Worm (Caenorhabditis elegans) whole organism, young adult: ENCODE measurements around the gene srd-10.

Source experiments
- B0019.2 ChIP-seq: fragments of 200-800 bp; sonication (Bioruptor generic); conservative IDR thresholded peaks from 2 replicates; pipeline ENCODE4 v1.3.6; 2022; ENCODE audit warnings: missing genetic modification reagents, missing genetic modification characterization, missing compliant biosample characterization
- B0261.1 ChIP-seq: sonication (generic microtip); optimal IDR thresholded peaks from 2 replicates; lab custom pipeline; 2016; ENCODE audit warnings: mild to moderate bottlenecking, missing genetic modification characterization, moderate library complexity, missing compliant biosample characterization
- B0336.3 ChIP-seq: fragments of 200-800 bp; sonication (Bioruptor generic); IDR thresholded peaks from 2 replicates; pipeline ENCODE4 v1.3.6; 2022; ENCODE audit warnings: missing genetic modification characterization, missing compliant biosample characterization
- F49E8.2 ChIP-seq: sonication (generic microtip); optimal IDR thresholded peaks from 3 replicates; lab custom pipeline; 2017; ENCODE audit warnings: missing genetic modification characterization, mild to moderate bottlenecking, missing compliant biosample characterization, antibody characterized with exemption, moderate library complexity; ENCODE audit not compliant: insufficient read depth
- K11D2.4 ChIP-seq: fragments of 200-800 bp; sonication (Bioruptor generic); IDR thresholded peaks from 2 replicates; pipeline ENCODE4 v1.3.6; 2022; ENCODE audit warnings: missing genetic modification reagents, missing genetic modification characterization, missing compliant biosample characterization
- Y95B8A.8 ChIP-seq: fragments of 200-800 bp; sonication (Bioruptor generic); IDR thresholded peaks from 2 replicates; pipeline ENCODE4 v1.3.6; 2022; ENCODE audit warnings: missing genetic modification reagents, missing genetic modification characterization, missing compliant biosample characterization
- ama-1 ChIP-seq, 3 experiments: fragments of 150-350 bp in 1 of 3; sonication (generic microtip) in 2 of 3; optimal IDR thresholded peaks; 2 replicates each; lab custom pipeline; 2014 to 2018; ENCODE audit warnings: missing biosample characterization in 2 of 3, missing genetic modification characterization in 2 of 3, missing genetic modification reagents in 2 of 3
- aptf-3 ChIP-seq: fragments of 200-800 bp; sonication (Bioruptor generic); IDR thresholded peaks from 2 replicates; pipeline ENCODE4 v1.3.6; 2022; ENCODE audit warnings: missing genetic modification characterization, missing compliant biosample characterization
- atf-7 ChIP-seq: sonication (generic microtip); optimal IDR thresholded peaks from 2 replicates; lab custom pipeline; 2017; ENCODE audit warnings: mild to moderate bottlenecking, missing genetic modification characterization, missing compliant biosample characterization
- athp-1 ChIP-seq: sonication (generic microtip); optimal IDR thresholded peaks from 2 replicates; lab custom pipeline; 2017; ENCODE audit warnings: mild to moderate bottlenecking, missing genetic modification characterization, missing compliant biosample characterization
- ccch-3 ChIP-seq: fragments of 200-800 bp; sonication (Bioruptor generic); optimal IDR thresholded peaks from 2 replicates; lab custom pipeline; 2018; ENCODE audit warnings: mild to moderate bottlenecking, missing genetic modification characterization, missing compliant biosample characterization
- cebp-2 ChIP-seq: fragments of 200-800 bp; sonication (Bioruptor generic); IDR thresholded peaks from 2 replicates; pipeline ENCODE4 v1.3.6; 2022; ENCODE audit warnings: missing genetic modification characterization, missing compliant biosample characterization
- ceh-27 ChIP-seq: fragments of 200-800 bp; sonication (Bioruptor generic); optimal IDR thresholded peaks from 2 replicates; lab custom pipeline; 2018; ENCODE audit warnings: mild to moderate bottlenecking, missing genetic modification characterization, moderate library complexity, missing compliant biosample characterization
- ceh-58 ChIP-seq: fragments of 200-800 bp; sonication (Bioruptor generic); IDR thresholded peaks from 2 replicates; pipeline ENCODE4 v1.3.6; 2022; ENCODE audit warnings: missing genetic modification characterization, missing compliant biosample characterization
- dpl-1 ChIP-seq: fragments of 150-350 bp; optimal IDR thresholded peaks from 2 replicates; lab custom pipeline; 2014; ENCODE audit warnings: missing biosample characterization, missing genetic modification reagents, missing genetic modification characterization
- efl-1 ChIP-seq: fragments of 150-350 bp; optimal IDR thresholded peaks from 2 replicates; lab custom pipeline; 2014; ENCODE audit warnings: missing biosample characterization, missing genetic modification reagents, missing genetic modification characterization
- egl-44 ChIP-seq: fragments of 200-800 bp; sonication (Bioruptor generic); IDR thresholded peaks from 2 replicates; pipeline ENCODE4 v1.3.6; 2022; ENCODE audit warnings: missing genetic modification reagents, missing genetic modification characterization, missing compliant biosample characterization
- ekl-4 ChIP-seq: fragments of 200-800 bp; sonication (Bioruptor generic); IDR thresholded peaks from 2 replicates; pipeline ENCODE4 v1.3.6; 2022; ENCODE audit warnings: missing genetic modification reagents, missing genetic modification characterization, missing compliant biosample characterization
- fkh-3 ChIP-seq: sonication (generic microtip); optimal IDR thresholded peaks from 2 replicates; lab custom pipeline; 2016; ENCODE audit warnings: mild to moderate bottlenecking, missing genetic modification characterization, missing compliant biosample characterization
- him-1 ChIP-seq: sonication (generic microtip); optimal IDR thresholded peaks from 2 replicates; lab custom pipeline; 2016; ENCODE audit warnings: missing genotype, missing genetic modification reagents, missing genetic modification characterization, missing compliant biosample characterization
- hlh-12 ChIP-seq: sonication (generic microtip); optimal IDR thresholded peaks from 2 replicates; lab custom pipeline; 2016; ENCODE audit warnings: missing genetic modification characterization, missing compliant biosample characterization
- hsf-1 ChIP-seq: fragments of 200-800 bp; sonication (Bioruptor generic); IDR thresholded peaks from 2 replicates; pipeline ENCODE4 v1.3.6; 2022; ENCODE audit warnings: missing genetic modification reagents, missing genetic modification characterization, missing compliant biosample characterization
- lsl-1 ChIP-seq: fragments of 200-800 bp; sonication (Bioruptor generic); optimal IDR thresholded peaks from 2 replicates; lab custom pipeline; 2018; ENCODE audit warnings: mild to moderate bottlenecking, missing genetic modification characterization, moderate library complexity, missing compliant biosample characterization
- madf-3 ChIP-seq: fragments of 200-800 bp; sonication (Bioruptor generic); IDR thresholded peaks from 2 replicates; pipeline ENCODE4 v1.3.6; 2022; ENCODE audit warnings: missing genetic modification reagents, missing genetic modification characterization, missing compliant biosample characterization
- mel-28 ChIP-seq: sonication (generic microtip); optimal IDR thresholded peaks from 2 replicates; lab custom pipeline; 2016; ENCODE audit warnings: borderline replicate concordance, mild to moderate bottlenecking, missing genetic modification characterization, missing compliant biosample characterization
- mes-4 ChIP-seq: sonication (generic microtip); optimal IDR thresholded peaks from 2 replicates; lab custom pipeline; 2016; ENCODE audit warnings: missing genotype, missing genetic modification characterization, missing compliant biosample characterization
- mxl-1 ChIP-seq: sonication (generic microtip); optimal IDR thresholded peaks from 2 replicates; lab custom pipeline; 2016; ENCODE audit warnings: missing genetic modification characterization, missing compliant biosample characterization
- nfya-2 ChIP-seq: fragments of 200-800 bp; sonication (Bioruptor generic); IDR thresholded peaks from 2 replicates; pipeline ENCODE4 v1.3.6; 2022; ENCODE audit warnings: missing genetic modification reagents, missing genetic modification characterization, missing compliant biosample characterization
- nhr-80 ChIP-seq: sonication (generic microtip); optimal IDR thresholded peaks from 2 replicates; lab custom pipeline; 2016; ENCODE audit warnings: missing genetic modification characterization, missing compliant biosample characterization
- pha-4 ChIP-seq: fragments of 150-350 bp; sonication (generic microtip); optimal IDR thresholded peaks from 2 replicates; lab custom pipeline; 2014; ENCODE audit warnings: missing biosample characterization, missing genetic modification reagents, missing genetic modification characterization
- rec-8 ChIP-seq, 2 experiments: sonication (generic microtip); optimal IDR thresholded peaks; 2 replicates each; lab custom pipeline; 2016; ENCODE audit warnings: mild to moderate bottlenecking in 2 of 2, missing genetic modification characterization in 2 of 2, missing genetic modification reagents in 2 of 2, missing genotype in 2 of 2, missing biosample characterization in 1 of 2, missing compliant biosample characterization in 1 of 2, moderate library complexity in 1 of 2
- tbp1 ChIP-seq: fragments of 200-800 bp; sonication (Bioruptor generic); optimal IDR thresholded peaks from 2 replicates; lab custom pipeline; 2018; ENCODE audit warnings: mild to moderate bottlenecking, missing genetic modification characterization, missing compliant biosample characterization
- unc-130 ChIP-seq: sonication (generic microtip); optimal IDR thresholded peaks from 2 replicates; lab custom pipeline; 2016; ENCODE audit warnings: missing genetic modification reagents, missing genetic modification characterization, missing compliant biosample characterization
- xnd-1 ChIP-seq: sonication (generic microtip); optimal IDR thresholded peaks from 2 replicates; lab custom pipeline; 2016; ENCODE audit warnings: missing genotype, missing genetic modification reagents, missing genetic modification characterization, missing compliant biosample characterization
- zim-3 ChIP-seq: sonication (generic microtip); optimal IDR thresholded peaks from 2 replicates; lab custom pipeline; 2017; ENCODE audit warnings: mild to moderate bottlenecking, missing genetic modification characterization, moderate library complexity, missing compliant biosample characterization
- ztf-18 ChIP-seq: sonication (generic microtip); optimal IDR thresholded peaks from 2 replicates; lab custom pipeline; 2016; ENCODE audit warnings: missing genotype, mild to moderate bottlenecking, missing genetic modification characterization, missing compliant biosample characterization
- ztf-26 ChIP-seq: sonication (generic microtip); optimal IDR thresholded peaks from 2 replicates; lab custom pipeline; 2017; ENCODE audit warnings: missing genetic modification characterization, missing compliant biosample characterization

The srd-10 gene

DNA sequence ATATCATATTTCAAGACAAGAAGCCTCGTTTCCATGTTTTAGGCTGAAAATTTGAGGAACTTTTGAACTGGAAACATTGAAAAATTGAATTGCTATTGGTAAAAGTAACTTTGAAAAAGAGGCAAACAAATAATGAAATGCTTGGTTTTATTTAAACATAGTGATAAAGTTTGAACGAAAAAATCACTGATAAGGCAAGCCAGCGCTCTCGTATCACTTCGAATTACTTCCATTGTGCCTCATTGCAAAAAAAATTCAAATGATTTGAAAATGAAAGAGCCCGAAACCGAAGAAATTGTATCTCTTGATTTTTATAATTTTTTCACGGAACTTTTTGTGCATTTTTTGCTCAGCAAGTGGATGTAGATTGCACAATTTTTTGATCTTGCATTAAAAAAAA is 26.6 kb upstream of the srd-10 start, which contains the start of gene F52G2.3:
Gene F52G2.3 (minus strand): TSS at position 43 of the 400 bp plus-strand sequence.
- no peak for TF ChIP-seq B0261.1 (tag; lab: Kevin White, UChicago)
- no peak for TF ChIP-seq fkh-3
- peak; percentile 41 for TF ChIP-seq nhr-80 (tag; lab: Kevin White, UChicago)

- TF ChIP-seq rec-8 (tag; optimal IDR thresholded peaks at IDR 0.05; lab: Kevin White, UChicago) (peak in 1 of 2 experiments; percentile 12), ekl-4 (GFP tag; lab: Robert Waterston, UW) (no peak), aptf-3 (GFP tag; lab: Robert Waterston, UW) (no peak), hlh-12 (tag; lab: Kevin White, UChicago) (peak; percentile 61), ztf-26 (tag; lab: Kevin White, UChicago) (no peak)
Observed at ce11 chrIV:13549350-13549749, 25.5 kb upstream of the srd-10 start.

- TF ChIP-seq B0019.2 (GFP tag; lab: Robert Waterston, UW): no peak
- TF ChIP-seq K11D2.4 (GFP tag; lab: Robert Waterston, UW): no peak
- no peak for TF ChIP-seq atf-7 (tag; lab: Kevin White, UChicago)
- TF ChIP-seq ceh-27 (GFP tag; lab: Kevin White, UChicago): no peak
- TF ChIP-seq dpl-1 (GFP tag; lab: Kevin White, UChicago): no peak
- TF ChIP-seq F49E8.2 (tag; lab: Kevin White, UChicago): no peak
- TF ChIP-seq unc-130 (GFP tag; lab: Kevin White, UChicago): no peak
- TF ChIP-seq pha-4 (tag; lab: Kevin White, UChicago): no peak
- no peak for TF ChIP-seq ztf-18
- no peak for TF ChIP-seq tbp1
Observed at ce11 chrIV:13554350-13554749, 20.5 kb upstream of the srd-10 start.

DNA sequence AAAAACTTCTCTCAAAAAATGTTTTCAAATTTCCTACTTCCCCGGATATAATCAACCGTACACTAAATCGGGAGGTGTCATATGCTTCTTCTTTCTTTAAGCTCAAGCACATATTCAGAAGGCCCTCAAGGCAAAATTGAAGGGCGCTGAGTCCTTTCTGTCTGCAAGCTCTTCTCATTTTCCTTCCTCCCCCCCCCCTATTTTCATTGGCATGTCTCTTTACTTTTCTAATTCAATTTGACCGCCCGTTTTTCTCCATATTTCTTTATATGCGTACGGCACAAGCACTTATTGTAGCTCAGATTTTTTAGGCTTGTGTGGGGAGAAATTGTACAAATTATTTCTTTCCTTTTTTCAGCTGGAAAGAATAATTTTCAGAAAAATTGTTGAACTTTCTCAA is 19.3 kb upstream of the srd-10 start:
- TF ChIP-seq mxl-1 (tag; lab: Kevin White, UChicago) (no peak), madf-3 (no peak), ceh-27 (GFP tag; lab: Kevin White, UChicago) (no peak), Y95B8A.8 (no peak), athp-1 (tag; lab: Kevin White, UChicago) (no peak), ceh-58 (no peak), him-1 (no peak)

ce11 chrIV:13557393-13557792 is 17.4 kb upstream of the srd-10 start:
- TF ChIP-seq rec-8 (tag; optimal IDR thresholded peaks at IDR 0.05; lab: Kevin White, UChicago) (no peak), hsf-1 (GFP tag; lab: Robert Waterston, UW) (no peak), cebp-2 (no peak), mel-28 (tag; lab: Kevin White, UChicago) (no peak), efl-1 (GFP tag; lab: Kevin White, UChicago) (no peak), nhr-80 (tag; lab: Kevin White, UChicago) (no peak), zim-3 (tag; lab: Kevin White, UChicago) (no peak), mes-4 (tag; lab: Kevin White, UChicago) (no peak), xnd-1 (no peak), lsl-1 (no peak), ceh-27 (GFP tag; lab: Kevin White, UChicago) (no peak), K11D2.4 (GFP tag; lab: Robert Waterston, UW) (no peak), nfya-2 (GFP tag; lab: Robert Waterston, UW) (no peak), ama-1 (optimal IDR thresholded peaks at IDR 0.05; lab: Kevin White, UChicago) (no peak), ama-1 (GFP tag; optimal IDR thresholded peaks at IDR 0.05; lab: Kevin White, UChicago) (no peak), B0336.3 (GFP tag; lab: Robert Waterston, UW) (no peak), egl-44 (GFP tag; lab: Robert Waterston, UW) (no peak), ccch-3 (no peak)
- TF ChIP-seq, all 124 proteins: peak for 0
